Fruit fly (Drosophila melanogaster): Measurements from ENCODE around the gene SPE.

Gene SPE

DNA sequence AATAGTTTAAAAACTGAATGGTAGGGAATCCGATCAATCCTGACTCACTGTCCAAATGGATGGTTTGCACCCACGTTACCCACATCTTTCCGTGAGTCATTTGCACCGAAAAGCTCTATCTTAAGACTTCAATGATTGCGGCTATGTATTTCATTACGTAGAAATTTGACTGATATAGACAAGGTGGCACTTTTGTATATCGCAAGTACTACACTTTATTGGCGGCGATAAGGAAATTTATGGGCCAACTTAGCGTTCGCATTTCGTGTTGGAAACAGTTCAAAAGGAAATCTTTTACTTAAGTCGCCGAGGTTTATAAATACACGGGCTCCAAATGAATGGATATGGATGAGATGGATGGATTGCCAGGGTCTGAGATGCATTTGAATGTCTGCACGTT is 28.8 kb downstream of the SPE start:
- TF ChIP-seq tai (GFP tag; optimal IDR thresholded peaks at IDR 0.05): no peak
- TF ChIP-seq pan (optimal IDR thresholded peaks at IDR 0.05): no peak
- no peak for TF ChIP-seq dl (GFP tag; optimal IDR thresholded peaks at IDR 0.05; ENCODE audit: insufficient read depth in 1 of 2, partially characterized antibody in 2 of 2)
- peak; percentile 84 for TF ChIP-seq CrebA (GFP tag; optimal IDR thresholded peaks at IDR 0.05; ENCODE audit: borderline replicate concordance)
- no peak for TF ChIP-seq fru (GFP tag; optimal IDR thresholded peaks at IDR 0.05)

- TF ChIP-seq Myc (optimal IDR thresholded peaks at IDR 0.05): no peak
- TF ChIP-seq psq (GFP tag; optimal IDR thresholded peaks at IDR 0.05): no peak
- TF ChIP-seq N (GFP tag; optimal IDR thresholded peaks at IDR 0.05): no peak
- no peak for TF ChIP-seq Dif (GFP tag; optimal IDR thresholded peaks at IDR 0.05; ENCODE audit: partially characterized antibody)
These were observed 32.4 kb downstream of the SPE start, which contains the start of gene nau for dm6 chr3R:23718297-23718941. Gene nau, minus strand, starts transcription at chr3R:23718357.

- TF ChIP-seq br (GFP tag; optimal IDR thresholded peaks at IDR 0.05): no peak
- TF ChIP-seq N (GFP tag; optimal IDR thresholded peaks at IDR 0.05): no peak
- no peak for TF ChIP-seq sage (GFP tag; optimal IDR thresholded peaks at IDR 0.05)
- TF ChIP-seq h (GFP tag; optimal IDR thresholded peaks at IDR 0.05): no peak
- no peak for TF ChIP-seq Hnf4 (GFP tag; optimal IDR thresholded peaks at IDR 0.05)
- TF ChIP-seq dsf (GFP tag; optimal IDR thresholded peaks at IDR 0.05; ENCODE audit: borderline replicate concordance): no peak
These were observed 35.5 kb downstream of the SPE start, which contains the start of gene CG10232 for dm6 chr3R:23721525-23721924. Gene CG10232, minus strand, starts transcription at chr3R:23721625.

- TF ChIP-seq brk (GFP tag; optimal IDR thresholded peaks at IDR 0.05): peak; percentile 44
- TF ChIP-seq CrebA (GFP tag; optimal IDR thresholded peaks at IDR 0.05; ENCODE audit: borderline replicate concordance): peak; percentile 6
- TF ChIP-seq HLH106 (tag; optimal IDR thresholded peaks at IDR 0.05): peak; percentile 39
- TF ChIP-seq Abd-B (GFP tag; optimal IDR thresholded peaks at IDR 0.05): no peak
- TF ChIP-seq foxo (GFP tag; optimal IDR thresholded peaks at IDR 0.05): peak in 1 of 2 experiments; percentile 49
- TF ChIP-seq CG32264 (GFP tag; optimal IDR thresholded peaks at IDR 0.05): no peak
- peak; percentile 41 for TF ChIP-seq h (GFP tag; optimal IDR thresholded peaks at IDR 0.05)
- no peak for TF ChIP-seq jim (GFP tag; optimal IDR thresholded peaks at IDR 0.05)
- peak; percentile 1 for TF ChIP-seq Vsx2 (GFP tag; optimal IDR thresholded peaks at IDR 0.05; ENCODE audit: partially characterized antibody)
- TF ChIP-seq Myc (optimal IDR thresholded peaks at IDR 0.05): no peak
- TF ChIP-seq fru (GFP tag; optimal IDR thresholded peaks at IDR 0.05): peak; percentile 30
- TF ChIP-seq lola (GFP tag; optimal IDR thresholded peaks at IDR 0.05): no peak
- peak; percentile 25 for TF ChIP-seq dmrt93B (GFP tag; optimal IDR thresholded peaks at IDR 0.05)
- TF ChIP-seq Hnf4 (GFP tag; optimal IDR thresholded peaks at IDR 0.05): peak; percentile 23
- peak; percentile 8 for TF ChIP-seq CG9705 (GFP tag; optimal IDR thresholded peaks at IDR 0.05)
- peak; percentile 17 for TF ChIP-seq rgr (GFP tag; optimal IDR thresholded peaks at IDR 0.05)
These were observed 35.9 kb downstream of the SPE start for dm6 chr3R:23721936-23722335.

DNA sequence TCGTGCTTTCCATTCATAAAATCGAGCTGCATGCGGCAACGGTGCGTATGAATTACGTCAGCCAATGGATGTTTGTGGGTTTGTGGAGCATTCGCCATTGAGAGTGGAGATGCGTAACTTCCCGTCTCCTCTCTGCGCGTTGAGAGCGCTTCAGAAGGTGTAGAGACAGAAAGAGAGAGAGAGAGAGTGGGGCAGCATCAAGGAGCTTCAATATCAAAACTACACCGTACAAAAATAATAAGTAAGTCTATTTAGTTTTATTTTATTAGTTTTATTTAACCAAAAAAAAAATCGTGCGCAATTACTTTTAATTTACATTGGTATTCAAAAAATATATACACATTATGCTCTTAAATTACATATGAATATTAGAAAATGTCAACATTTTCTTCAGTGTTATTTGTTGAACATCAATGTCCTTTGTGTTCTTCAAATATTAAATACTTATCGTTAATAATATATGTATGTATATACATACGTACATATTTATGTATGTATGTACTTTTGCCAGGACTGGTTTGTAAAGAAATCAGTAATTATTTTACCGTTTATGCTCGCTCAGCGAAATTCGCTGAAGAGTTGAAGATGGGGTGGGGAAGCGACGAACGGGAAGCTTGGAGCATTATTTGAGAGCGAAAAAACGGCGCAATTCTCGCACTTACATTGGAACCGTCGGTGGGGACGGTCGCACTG is 36.8 kb downstream of the SPE start, which contains the start of gene CG10365:
TSS of gene CG10365 (plus strand) at position 652 of the 693 bp plus-strand sequence.
- TF ChIP-seq rgr (GFP tag; optimal IDR thresholded peaks at IDR 0.05) (peak; percentile 85), Dif (GFP tag; optimal IDR thresholded peaks at IDR 0.05; ENCODE audit: partially characterized antibody) (peak; percentile 88), foxo (GFP tag; optimal IDR thresholded peaks at IDR 0.05) (peak in 1 of 2 experiments; percentile 91), Vsx2 (GFP tag; optimal IDR thresholded peaks at IDR 0.05; ENCODE audit: partially characterized antibody) (peak; percentile 18), brk (GFP tag; optimal IDR thresholded peaks at IDR 0.05) (peak; percentile 69), tai (GFP tag; optimal IDR thresholded peaks at IDR 0.05) (peak; percentile 7), Jra (GFP tag; optimal IDR thresholded peaks at IDR 0.05) (no peak), ey (GFP tag; optimal IDR thresholded peaks at IDR 0.05) (peak; percentile 43), usp (GFP tag; optimal IDR thresholded peaks at IDR 0.05) (no peak), dl (GFP tag; optimal IDR thresholded peaks at IDR 0.05; ENCODE audit: insufficient read depth in 1 of 2, partially characterized antibody in 2 of 2) (peak; percentile 50 to 80), Abd-B (GFP tag; optimal IDR thresholded peaks at IDR 0.05) (no peak), CG9705 (GFP tag; optimal IDR thresholded peaks at IDR 0.05) (peak; percentile 21), Rel (GFP tag; optimal IDR thresholded peaks at IDR 0.05) (no peak), Rel (tag; optimal IDR thresholded peaks at IDR 0.05) (peak; percentile 2), GATAd (GFP tag; optimal IDR thresholded peaks at IDR 0.05) (no peak), CG32264 (GFP tag; optimal IDR thresholded peaks at IDR 0.05) (no peak), N (GFP tag; optimal IDR thresholded peaks at IDR 0.05) (no peak), lola (GFP tag; optimal IDR thresholded peaks at IDR 0.05) (no peak), Hnf4 (GFP tag; optimal IDR thresholded peaks at IDR 0.05) (peak; percentile 52), sage (GFP tag; optimal IDR thresholded peaks at IDR 0.05) (no peak), HLH106 (tag; optimal IDR thresholded peaks at IDR 0.05) (peak; percentile 76), jim (GFP tag; optimal IDR thresholded peaks at IDR 0.05) (no peak), h (GFP tag; optimal IDR thresholded peaks at IDR 0.05) (peak; percentile 76), woc (GFP tag; optimal IDR thresholded peaks at IDR 0.05) (peak; percentile 53), pan (optimal IDR thresholded peaks at IDR 0.05) (no peak), fru (GFP tag; optimal IDR thresholded peaks at IDR 0.05) (peak; percentile 81), dmrt93B (GFP tag; optimal IDR thresholded peaks at IDR 0.05) (peak; percentile 35), psq (GFP tag; optimal IDR thresholded peaks at IDR 0.05) (peak; percentile 85), br (GFP tag; optimal IDR thresholded peaks at IDR 0.05) (no peak), Mio (GFP tag; optimal IDR thresholded peaks at IDR 0.05) (no peak), dsf (GFP tag; optimal IDR thresholded peaks at IDR 0.05; ENCODE audit: borderline replicate concordance) (no peak), Dfd (GFP tag; optimal IDR thresholded peaks at IDR 0.05) (no peak), Sp1 (GFP tag; optimal IDR thresholded peaks at IDR 0.05) (peak; percentile 93), OdsH (GFP tag; optimal IDR thresholded peaks at IDR 0.05) (peak; percentile 91)

All from whole organism, wandering third instar larva.